Fruit fly (Drosophila melanogaster) whole organism, embryonic: ENCODE data around the gene CG33230.

ENCODE experiments used
- Adf1 ChIP-seq: fragments of 200-800 bp; sonication (Bioruptor generic); IDR thresholded peaks from 2 replicates; pipeline ENCODE4 v1.3.6; 2022; ENCODE audit warnings: missing biosample characterization, missing genetic modification characterization
- BEAF-32 ChIP-seq: fragments of 200-800 bp; sonication (Bioruptor generic); optimal IDR thresholded peaks from 3 replicates; lab custom pipeline; 2017; ENCODE audit warnings: missing biosample characterization, missing genetic modification characterization, mild to moderate bottlenecking, moderate library complexity, missing genetic modification reagents
- BtbVII ChIP-seq: fragments of 200-800 bp; sonication (Bioruptor generic); optimal IDR thresholded peaks from 3 replicates; lab custom pipeline; 2017; ENCODE audit warnings: missing biosample characterization, mild to moderate bottlenecking, missing genetic modification characterization
- CG10267 ChIP-seq: fragments of 200-800 bp; sonication (Bioruptor generic); optimal IDR thresholded peaks from 2 replicates; lab custom pipeline; 2018; ENCODE audit warnings: missing biosample characterization, mild to moderate bottlenecking, missing genetic modification characterization, moderate library complexity
- CG10274 ChIP-seq: fragments of 200-800 bp; sonication (Bioruptor generic); optimal IDR thresholded peaks from 3 replicates; lab custom pipeline; 2017; ENCODE audit warnings: missing biosample characterization, mild to moderate bottlenecking, missing genetic modification characterization
- CG10431 ChIP-seq: fragments of 200-800 bp; sonication (Bioruptor generic); optimal IDR thresholded peaks from 3 replicates; lab custom pipeline; 2018; ENCODE audit warnings: missing biosample characterization, mild to moderate bottlenecking, missing genetic modification characterization
- CG11093 ChIP-seq: fragments of 200-800 bp; sonication (Bioruptor generic); IDR thresholded peaks from 3 replicates; pipeline ENCODE4 v1.3.6; 2022; ENCODE audit warnings: missing biosample characterization, missing genetic modification characterization
- CG11695 ChIP-seq: fragments of 200-800 bp; sonication (Bioruptor generic); IDR thresholded peaks from 3 replicates; pipeline ENCODE4 v1.3.6; 2022; ENCODE audit warnings: missing biosample characterization, missing genetic modification characterization
- CG12219 ChIP-seq: fragments of 200-800 bp; sonication (Bioruptor generic); optimal IDR thresholded peaks from 3 replicates; lab custom pipeline; 2018; ENCODE audit warnings: missing biosample characterization, mild to moderate bottlenecking, missing genetic modification characterization
- CG1233 ChIP-seq: fragments of 200-800 bp; sonication (Bioruptor generic); optimal IDR thresholded peaks from 4 replicates; lab custom pipeline; 2018; ENCODE audit warnings: missing biosample characterization, mild to moderate bottlenecking, missing genetic modification characterization
- CG14014 ChIP-seq: fragments of 200-800 bp; sonication (Bioruptor generic); IDR thresholded peaks from 2 replicates; pipeline ENCODE4 v1.3.6; 2022; ENCODE audit warnings: missing biosample characterization, missing genetic modification characterization
- CG14667 ChIP-seq: fragments of 200-800 bp; sonication (Bioruptor generic); IDR thresholded peaks from 2 replicates; pipeline ENCODE4 v1.3.6; 2022; ENCODE audit warnings: missing biosample characterization, missing genetic modification characterization
- CG14710 ChIP-seq: fragments of 200-800 bp; sonication (Bioruptor generic); optimal IDR thresholded peaks from 3 replicates; lab custom pipeline; 2019; ENCODE audit warnings: missing biosample characterization, mild to moderate bottlenecking, missing genetic modification characterization, moderate library complexity
- CG15269 ChIP-seq: fragments of 200-800 bp; sonication (Bioruptor generic); optimal IDR thresholded peaks from 2 replicates; lab custom pipeline; 2018; ENCODE audit warnings: missing biosample characterization, mild to moderate bottlenecking, missing genetic modification characterization, moderate library complexity
- CG18011 ChIP-seq: fragments of 200-800 bp; sonication (Bioruptor generic); optimal IDR thresholded peaks from 2 replicates; lab custom pipeline; 2017; ENCODE audit warnings: missing biosample characterization, missing genetic modification characterization, mild to moderate bottlenecking, moderate library complexity, missing genotype
- CG2712 ChIP-seq: fragments of 200-800 bp; optimal IDR thresholded peaks from 3 replicates; lab custom pipeline; 2019; ENCODE audit warnings: missing biosample characterization, mild to moderate bottlenecking, missing genetic modification characterization, moderate library complexity
- CG32772 ChIP-seq: fragments of 200-800 bp; sonication (Bioruptor generic); IDR thresholded peaks from 2 replicates; pipeline ENCODE4 v1.3.6; 2022; ENCODE audit warnings: missing biosample characterization, missing genetic modification characterization
- CG4282 ChIP-seq: fragments of 200-800 bp; sonication (Bioruptor generic); optimal IDR thresholded peaks from 2 replicates; lab custom pipeline; 2016; ENCODE audit warnings: missing biosample characterization, missing genetic modification characterization
- CG4707 ChIP-seq: fragments of 200-800 bp; sonication (Bioruptor generic); optimal IDR thresholded peaks from 2 replicates; lab custom pipeline; 2018; ENCODE audit warnings: missing biosample characterization, mild to moderate bottlenecking, missing genetic modification characterization, moderate library complexity
- CG6272 ChIP-seq: fragments of 200-800 bp; sonication (Bioruptor generic); IDR thresholded peaks from 2 replicates; pipeline ENCODE4 v1.3.6; 2022; ENCODE audit warnings: missing biosample characterization, missing genetic modification characterization
- CG7357 ChIP-seq: fragments of 200-800 bp; sonication (Bioruptor generic); IDR thresholded peaks from 3 replicates; pipeline ENCODE4 v1.3.6; 2022; ENCODE audit warnings: missing biosample characterization, missing genetic modification characterization
- CG7928 ChIP-seq: fragments of 200-800 bp; sonication (Bioruptor generic); optimal IDR thresholded peaks from 2 replicates; lab custom pipeline; 2017; ENCODE audit warnings: missing biosample characterization, mild to moderate bottlenecking, missing genetic modification characterization
- CG7963 ChIP-seq: fragments of 200-800 bp; sonication (Bioruptor generic); IDR thresholded peaks from 3 replicates; pipeline ENCODE4 v1.3.6; 2022; ENCODE audit warnings: missing biosample characterization, missing genetic modification characterization; ENCODE audit not compliant: partially characterized antibody
- CG8388 ChIP-seq: fragments of 200-800 bp; sonication (Bioruptor generic); optimal IDR thresholded peaks from 2 replicates; lab custom pipeline; 2019; ENCODE audit warnings: missing biosample characterization, mild to moderate bottlenecking, missing genetic modification characterization, moderate library complexity
- CG8478 ChIP-seq: fragments of >200 bp; optimal IDR thresholded peaks from 2 replicates; lab custom pipeline; 2018
- CG9609 ChIP-seq: fragments of 200-800 bp; sonication (Bioruptor generic); optimal IDR thresholded peaks from 3 replicates; lab custom pipeline; 2016; ENCODE audit warnings: missing biosample characterization, missing genetic modification characterization
- CG9817 ChIP-seq: fragments of 200-800 bp; sonication (Bioruptor generic); optimal IDR thresholded peaks from 2 replicates; lab custom pipeline; 2018; ENCODE audit warnings: missing biosample characterization, mild to moderate bottlenecking, missing genetic modification characterization, moderate library complexity
- CG9932 ChIP-seq: fragments of 200-800 bp; sonication (Bioruptor generic); IDR thresholded peaks from 2 replicates; pipeline ENCODE4 v1.3.6; 2022; ENCODE audit warnings: missing biosample characterization, missing genetic modification characterization
- D ChIP-seq, 2 experiments: fragments of 200-800 bp in 1 of 2; fragments of >200 bp in 1 of 2; sonication (Bioruptor generic) in 1 of 2; optimal IDR thresholded peaks; 2 replicates in 1 of 2; 3 replicates in 1 of 2; lab custom pipeline; 2017; ENCODE audit warnings: mild to moderate bottlenecking in 1 of 2, missing biosample characterization in 1 of 2, missing genetic modification characterization in 1 of 2, missing genetic modification reagents in 1 of 2
- Dbx ChIP-seq: fragments of 200-800 bp; sonication (Bioruptor generic); IDR thresholded peaks from 3 replicates; pipeline ENCODE4 v1.3.6; 2022; ENCODE audit warnings: missing biosample characterization, missing genetic modification characterization
- Dref ChIP-seq: fragments of 200-800 bp; sonication (Bioruptor generic); IDR thresholded peaks from 2 replicates; pipeline ENCODE4 v1.3.6; 2022; ENCODE audit warnings: missing biosample characterization, missing genetic modification characterization
- Fer3 ChIP-seq: fragments of 200-800 bp; sonication (Bioruptor generic); optimal IDR thresholded peaks from 2 replicates; lab custom pipeline; 2018; ENCODE audit warnings: missing biosample characterization, mild to moderate bottlenecking, missing genetic modification characterization, moderate library complexity
- HmgZ ChIP-seq: fragments of 200-800 bp; sonication (Bioruptor generic); optimal IDR thresholded peaks from 2 replicates; lab custom pipeline; 2018; ENCODE audit warnings: missing biosample characterization, mild to moderate bottlenecking, missing genetic modification characterization
- MBD-R2 ChIP-seq: fragments of 200-800 bp; sonication (Bioruptor generic); IDR thresholded peaks from 2 replicates; pipeline ENCODE4 v1.3.6; 2022; ENCODE audit warnings: missing biosample characterization, missing genetic modification characterization
- Ptx1 ChIP-seq: fragments of 200-800 bp; sonication (Bioruptor generic); IDR thresholded peaks from 2 replicates; pipeline ENCODE4 v1.3.6; 2022; ENCODE audit warnings: missing biosample characterization, missing genetic modification characterization
- Ravus ChIP-seq: fragments of 200-800 bp; sonication (Bioruptor generic); IDR thresholded peaks from 2 replicates; pipeline ENCODE4 v1.3.6; 2022; ENCODE audit warnings: missing biosample characterization, missing genetic modification characterization
- abd-A ChIP-seq: fragments of 200-800 bp; sonication (Bioruptor generic); optimal IDR thresholded peaks from 3 replicates; lab custom pipeline; 2019; ENCODE audit warnings: missing biosample characterization, mild to moderate bottlenecking, missing genetic modification characterization, moderate library complexity
- al ChIP-seq: fragments of 200-800 bp; sonication (Bioruptor generic); IDR thresholded peaks from 2 replicates; pipeline ENCODE4 v1.3.6; 2022; ENCODE audit warnings: missing biosample characterization, missing genetic modification characterization
- ci ChIP-seq: fragments of 200-800 bp; sonication (Bioruptor generic); IDR thresholded peaks from 3 replicates; pipeline ENCODE4 v1.3.6; 2022; ENCODE audit warnings: missing biosample characterization, missing genetic modification characterization
- h ChIP-seq: fragments of >200 bp; optimal IDR thresholded peaks from 2 replicates; lab custom pipeline; 2017
- mam ChIP-seq: fragments of 200-800 bp; sonication (Bioruptor generic); optimal IDR thresholded peaks from 3 replicates; lab custom pipeline; 2016; ENCODE audit warnings: missing biosample characterization, missing genetic modification characterization
- otp ChIP-seq: fragments of 200-800 bp; sonication (Bioruptor generic); IDR thresholded peaks from 3 replicates; pipeline ENCODE4, ENCODE4 v1.3.6; 2022; ENCODE audit warnings: missing biosample characterization, missing genetic modification characterization
- pita ChIP-seq: fragments of 200-800 bp; sonication (Bioruptor generic); optimal IDR thresholded peaks from 2 replicates; lab custom pipeline; 2017; ENCODE audit warnings: missing biosample characterization, mild to moderate bottlenecking, missing genetic modification characterization
- repo ChIP-seq: fragments of 200-800 bp; sonication (Bioruptor generic); optimal IDR thresholded peaks from 2 replicates; lab custom pipeline; 2016; ENCODE audit warnings: missing biosample characterization, missing genetic modification characterization
- rib ChIP-seq: fragments of 200-800 bp; sonication (Bioruptor generic); IDR thresholded peaks from 2 replicates; pipeline ENCODE4 v1.3.6; 2022; ENCODE audit warnings: missing biosample characterization, missing genetic modification characterization
- run ChIP-seq: fragments of 200-800 bp; sonication (Bioruptor generic); optimal IDR thresholded peaks from 3 replicates; lab custom pipeline; 2018; ENCODE audit warnings: missing biosample characterization, mild to moderate bottlenecking, missing genetic modification characterization
- scrt ChIP-seq: fragments of 200-800 bp; sonication (Bioruptor generic); optimal IDR thresholded peaks from 2 replicates; lab custom pipeline; 2018; ENCODE audit warnings: missing biosample characterization, mild to moderate bottlenecking, missing genetic modification characterization, moderate library complexity
- sd ChIP-seq: fragments of 200-800 bp; sonication (Bioruptor generic); optimal IDR thresholded peaks from 3 replicates; lab custom pipeline; 2018; ENCODE audit warnings: missing biosample characterization, mild to moderate bottlenecking, missing genetic modification characterization, moderate library complexity
- tap ChIP-seq: fragments of 200-800 bp; optimal IDR thresholded peaks from 3 replicates; lab custom pipeline; 2019; ENCODE audit warnings: missing biosample characterization, mild to moderate bottlenecking, missing genetic modification characterization, moderate library complexity
- zen2 ChIP-seq: fragments of 200-800 bp; sonication (Bioruptor generic); IDR thresholded peaks from 3 replicates; pipeline ENCODE4 v1.3.6; 2022; ENCODE audit warnings: missing biosample characterization, missing genetic modification characterization; ENCODE audit not compliant: partially characterized antibody
- zf30C ChIP-seq: fragments of 200-800 bp; sonication (Bioruptor generic); optimal IDR thresholded peaks from 3 replicates; lab custom pipeline; 2018; ENCODE audit warnings: missing biosample characterization, mild to moderate bottlenecking, missing genetic modification characterization

The CG33230 gene

dm6 chr3L:1668504-1668903 lies 50.3 kb downstream of the CG33230 start, which contains the start of gene RpL23A (continued):
- TF ChIP-seq repo (GFP tag; lab: Kevin White, UChicago) (peak; percentile 97), Ptx1 (peak; percentile 95), Fer3 (peak; percentile 94), sd (peak; percentile 92), ci (GFP tag; lab: Robert Waterston, UW) (peak; percentile 99), zen2 (GFP tag; lab: Robert Waterston, UW) (no peak), CG10431 (GFP tag; lab: Kevin White, UChicago) (peak; percentile 92), CG7357 (GFP tag; lab: Robert Waterston, UW) (peak; percentile 66), CG7928 (GFP tag; lab: Kevin White, UChicago) (peak; percentile 74), CG8478 (lab: Kevin White, UChicago) (peak; percentile 54), Ravus (GFP tag; lab: Robert Waterston, UW) (peak; percentile 62), CG10267 (tag; lab: Kevin White, UChicago) (peak; percentile 100), abd-A (peak; percentile 62), Dref (peak; percentile 56), CG18011 (GFP tag; lab: Kevin White, UChicago) (peak; percentile 87), CG8388 (GFP tag; lab: Kevin White, UChicago) (peak; percentile 82), al (GFP tag; lab: Robert Waterston, UW) (peak; percentile 91), mam (GFP tag; lab: Kevin White, UChicago) (peak; percentile 97), D (optimal IDR thresholded peaks at IDR 0.05; lab: Kevin White, UChicago) (peak; percentile 69), D (GFP tag; optimal IDR thresholded peaks at IDR 0.05; lab: Kevin White, UChicago) (peak; percentile 92), otp (GFP tag; lab: Robert Waterston, UW) (peak; percentile 96), CG2712 (peak; percentile 93), CG9932 (GFP tag; lab: Robert Waterston, UW) (peak; percentile 96), CG15269 (peak; percentile 86), tap (peak; percentile 75), CG1233 (GFP tag; lab: Kevin White, UChicago) (peak; percentile 95), CG14014 (GFP tag; lab: Robert Waterston, UW) (peak; percentile 94), CG12219 (GFP tag; lab: Kevin White, UChicago) (peak; percentile 88), CG7963 (GFP tag; lab: Robert Waterston, UW) (0 out of 3 replicates have a peak, but pooled peaks have one; percentile 33), zf30C (GFP tag; lab: Kevin White, UChicago) (peak; percentile 59), CG32772 (GFP tag; lab: Robert Waterston, UW) (peak; percentile 91), CG4707 (GFP tag; lab: Kevin White, UChicago) (peak; percentile 86), scrt (GFP tag; lab: Kevin White, UChicago) (peak; percentile 92), BtbVII (GFP tag; lab: Kevin White, UChicago) (peak; percentile 92), CG6272 (peak; percentile 91), HmgZ (tag; lab: Kevin White, UChicago) (peak; percentile 98), CG14667 (peak; percentile 85), Dbx (peak; percentile 98), CG4282 (GFP tag; lab: Kevin White, UChicago) (peak; percentile 95), CG11695 (GFP tag; lab: Robert Waterston, UW) (peak; percentile 88), CG11093 (GFP tag; lab: Robert Waterston, UW) (peak; percentile 81), CG9817 (tag; lab: Kevin White, UChicago) (peak; percentile 96), CG14710 (tag; lab: Kevin White, UChicago) (peak; percentile 97), h (lab: Kevin White, UChicago) (no peak), CG9609 (GFP tag; lab: Kevin White, UChicago) (peak; percentile 98), Adf1 (GFP tag; lab: Robert Waterston, UW) (peak; percentile 78), rib (GFP tag; lab: Robert Waterston, UW) (peak; percentile 93), MBD-R2 (peak; percentile 87), pita (GFP tag; lab: Kevin White, UChicago) (no peak), BEAF-32 (peak; percentile 67), CG10274 (GFP tag; lab: Kevin White, UChicago) (peak; percentile 89), run (tag; lab: Kevin White, UChicago) (peak; percentile 70)
